Worm (Caenorhabditis elegans) whole organism, L2 larva: ENCODE measurements around the gene flp-15.

Source experiments
- C34F6.9 ChIP-seq: fragments of 150-350 bp; optimal IDR thresholded peaks from 2 replicates; lab custom pipeline; 2014; ENCODE audit warnings: missing biosample characterization, missing genetic modification characterization
- F13H6.1 ChIP-seq: sonication (generic microtip); optimal IDR thresholded peaks from 2 replicates; lab custom pipeline; 2016; ENCODE audit warnings: missing genetic modification characterization, missing compliant biosample characterization
- R02D3.7 ChIP-seq: fragments of 150-350 bp; optimal IDR thresholded peaks from 2 replicates; lab custom pipeline; 2014; ENCODE audit warnings: missing biosample characterization, missing genetic modification characterization
- Y55F3AM.14 ChIP-seq: fragments of 200-800 bp; sonication (Bioruptor generic); optimal IDR thresholded peaks from 2 replicates; lab custom pipeline; 2018; ENCODE audit warnings: mild to moderate bottlenecking, missing genetic modification characterization, missing compliant biosample characterization
- ZK546.5 ChIP-seq: sonication (generic microtip); optimal IDR thresholded peaks from 2 replicates; lab custom pipeline; 2017; ENCODE audit warnings: missing biosample characterization, missing genetic modification characterization
- alr-1 ChIP-seq: fragments of 150-350 bp; optimal IDR thresholded peaks from 2 replicates; lab custom pipeline; 2014; ENCODE audit warnings: missing biosample characterization, missing genetic modification characterization
- aly-2 ChIP-seq: fragments of 150-350 bp; optimal IDR thresholded peaks from 2 replicates; lab custom pipeline; 2014; ENCODE audit warnings: missing biosample characterization, missing genetic modification characterization
- ama-1 ChIP-seq: fragments of 150-350 bp; optimal IDR thresholded peaks from 2 replicates; lab custom pipeline; 2018; ENCODE audit warnings: inconsistent platforms
- blmp-1 ChIP-seq: sonication (generic microtip); optimal IDR thresholded peaks from 2 replicates; lab custom pipeline; 2017; ENCODE audit warnings: missing genetic modification characterization, mild to moderate bottlenecking, missing compliant biosample characterization, antibody characterized with exemption, moderate library complexity; ENCODE audit not compliant: insufficient read depth
- ceh-16 ChIP-seq: fragments of 150-350 bp; optimal IDR thresholded peaks from 2 replicates; lab custom pipeline; 2014; ENCODE audit warnings: missing biosample characterization, missing genetic modification characterization
- ceh-82 ChIP-seq: fragments of 150-350 bp; optimal IDR thresholded peaks from 2 replicates; lab custom pipeline; 2014; ENCODE audit warnings: missing biosample characterization, missing genetic modification characterization
- crh-2 ChIP-seq: sonication (generic microtip); optimal IDR thresholded peaks from 2 replicates; lab custom pipeline; 2017; ENCODE audit warnings: missing biosample characterization, missing genetic modification characterization
- dmd-4 ChIP-seq: sonication (generic microtip); optimal IDR thresholded peaks from 2 replicates; lab custom pipeline; 2017; ENCODE audit warnings: missing biosample characterization, missing genetic modification characterization
- egl-27 ChIP-seq: sonication (generic microtip); optimal IDR thresholded peaks from 3 replicates; lab custom pipeline; 2017; ENCODE audit warnings: missing biosample characterization, missing genetic modification reagents, missing genetic modification characterization
- elt-1 ChIP-seq: fragments of 150-350 bp; optimal IDR thresholded peaks from 2 replicates; lab custom pipeline; 2014; ENCODE audit warnings: missing biosample characterization, missing genetic modification characterization
- elt-3 ChIP-seq: sonication (generic microtip); optimal IDR thresholded peaks from 2 replicates; lab custom pipeline; 2017; ENCODE audit warnings: missing biosample characterization, missing genetic modification characterization
- fos-1 ChIP-seq: fragments of 150-350 bp; optimal IDR thresholded peaks from 2 replicates; lab custom pipeline; 2014; ENCODE audit warnings: missing biosample characterization, missing genetic modification characterization
- gmeb-1 ChIP-seq: fragments of 150-350 bp; optimal IDR thresholded peaks from 2 replicates; lab custom pipeline; 2014; ENCODE audit warnings: missing biosample characterization, missing genetic modification characterization
- lin-11 ChIP-seq: fragments of 150-350 bp; sonication (generic microtip); optimal IDR thresholded peaks from 2 replicates; lab custom pipeline; 2014; ENCODE audit warnings: missing biosample characterization, missing genetic modification characterization, inconsistent platforms, mixed read lengths
- lin-13 ChIP-seq: fragments of 150-350 bp; optimal IDR thresholded peaks from 2 replicates; lab custom pipeline; 2014; ENCODE audit warnings: missing biosample characterization, missing genetic modification reagents, missing genetic modification characterization
- lin-39 ChIP-seq: fragments of 150-350 bp; optimal IDR thresholded peaks from 2 replicates; lab custom pipeline; 2014; ENCODE audit warnings: missing biosample characterization, missing genetic modification reagents, missing genetic modification characterization
- lsy-2 ChIP-seq, 2 experiments: fragments of 150-350 bp in 1 of 2; sonication (generic microtip) in 1 of 2; optimal IDR thresholded peaks; 2 replicates each; lab custom pipeline; 2014 to 2017; ENCODE audit warnings: missing biosample characterization in 2 of 2, missing genetic modification characterization in 2 of 2
- mab-5 ChIP-seq: fragments of 150-350 bp; optimal IDR thresholded peaks from 2 replicates; lab custom pipeline; 2014; ENCODE audit warnings: missing biosample characterization, missing genetic modification characterization
- mbf-1 ChIP-seq: sonication (generic microtip); optimal IDR thresholded peaks from 2 replicates; lab custom pipeline; 2017; ENCODE audit warnings: missing biosample characterization, missing genetic modification characterization
- mdl-1 ChIP-seq, 2 experiments: fragments of 150-350 bp in 1 of 2; sonication (generic microtip) in 1 of 2; optimal IDR thresholded peaks; 2 replicates each; lab custom pipeline; 2017; ENCODE audit warnings: missing biosample characterization in 2 of 2, missing genetic modification characterization in 2 of 2
- nhr-10 ChIP-seq: sonication (generic microtip); optimal IDR thresholded peaks from 2 replicates; lab custom pipeline; 2017; ENCODE audit warnings: missing biosample characterization, missing genetic modification characterization
- nhr-11 ChIP-seq: fragments of 150-350 bp; optimal IDR thresholded peaks from 2 replicates; lab custom pipeline; 2014; ENCODE audit warnings: missing biosample characterization, missing genetic modification characterization
- nhr-12 ChIP-seq: fragments of 150-350 bp; optimal IDR thresholded peaks from 2 replicates; lab custom pipeline; 2014; ENCODE audit warnings: missing biosample characterization, missing genetic modification characterization
- nhr-129 ChIP-seq: fragments of 150-350 bp; optimal IDR thresholded peaks from 2 replicates; lab custom pipeline; 2014; ENCODE audit warnings: missing biosample characterization, missing genetic modification characterization
- nhr-21 ChIP-seq: fragments of 150-350 bp; optimal IDR thresholded peaks from 2 replicates; lab custom pipeline; 2014; ENCODE audit warnings: missing biosample characterization, missing genetic modification characterization
- nhr-23 ChIP-seq: fragments of 150-350 bp; optimal IDR thresholded peaks from 2 replicates; lab custom pipeline; 2014; ENCODE audit warnings: missing biosample characterization, missing genetic modification reagents, missing genetic modification characterization
- nhr-237 ChIP-seq: fragments of 150-350 bp; optimal IDR thresholded peaks from 2 replicates; lab custom pipeline; 2014; ENCODE audit warnings: missing biosample characterization, missing genetic modification characterization
- nhr-25 ChIP-seq: fragments of 150-350 bp; sonication (generic microtip); optimal IDR thresholded peaks from 3 replicates; lab custom pipeline; 2014; ENCODE audit warnings: missing biosample characterization, missing genetic modification characterization
- nhr-6 ChIP-seq: fragments of 150-350 bp; optimal IDR thresholded peaks from 2 replicates; lab custom pipeline; 2014; ENCODE audit warnings: missing biosample characterization, missing genetic modification characterization
- nhr-77 ChIP-seq: fragments of 150-350 bp; optimal IDR thresholded peaks from 2 replicates; lab custom pipeline; 2014; ENCODE audit warnings: missing biosample characterization, missing genetic modification characterization
- peb-1 ChIP-seq: fragments of 150-350 bp; optimal IDR thresholded peaks from 2 replicates; lab custom pipeline; 2014; ENCODE audit warnings: missing biosample characterization, missing genetic modification characterization
- sem-4 ChIP-seq: fragments of 150-350 bp; optimal IDR thresholded peaks from 2 replicates; lab custom pipeline; 2014; ENCODE audit warnings: missing biosample characterization, missing genetic modification reagents, missing genetic modification characterization
- skn-1 ChIP-seq: sonication (generic microtip); optimal IDR thresholded peaks from 2 replicates; lab custom pipeline; 2017; ENCODE audit warnings: missing biosample characterization, missing genetic modification characterization
- sma-3 ChIP-seq: sonication (generic microtip); optimal IDR thresholded peaks from 2 replicates; lab custom pipeline; 2016; ENCODE audit warnings: missing genetic modification reagents, missing genetic modification characterization, missing compliant biosample characterization
- sma-9 ChIP-seq, 2 experiments: fragments of 150-350 bp in 1 of 2; sonication (generic microtip) in 1 of 2; optimal IDR thresholded peaks; 2 replicates each; lab custom pipeline; 2014 to 2016; ENCODE audit warnings: missing genetic modification characterization in 2 of 2, mild to moderate bottlenecking in 1 of 2, missing biosample characterization in 1 of 2, missing compliant biosample characterization in 1 of 2, missing genetic modification reagents in 1 of 2, moderate library complexity in 1 of 2
- snpc-4 ChIP-seq: fragments of 150-350 bp; optimal IDR thresholded peaks from 2 replicates; lab custom pipeline; 2014; ENCODE audit warnings: missing biosample characterization, missing genetic modification characterization
- unc-39 ChIP-seq: fragments of 150-350 bp; optimal IDR thresholded peaks from 2 replicates; lab custom pipeline; 2014; ENCODE audit warnings: missing biosample characterization, missing genetic modification characterization
- unc-55 ChIP-seq: fragments of 150-350 bp; sonication (generic microtip); optimal IDR thresholded peaks from 3 replicates; lab custom pipeline; 2014; ENCODE audit warnings: missing biosample characterization, missing genetic modification reagents, missing genetic modification characterization
- unc-62 ChIP-seq: fragments of 150-350 bp; optimal IDR thresholded peaks from 2 replicates; lab custom pipeline; 2014; ENCODE audit warnings: missing biosample characterization, missing genetic modification reagents, missing genetic modification characterization
- zag-1 ChIP-seq: fragments of 150-350 bp; optimal IDR thresholded peaks from 2 replicates; lab custom pipeline; 2014; ENCODE audit warnings: missing biosample characterization, missing genetic modification characterization
- ztf-1 ChIP-seq: fragments of 200-800 bp; sonication (Bioruptor generic); conservative IDR thresholded peaks from 2 replicates; pipeline ENCODE4 v1.3.6; 2022; ENCODE audit warnings: missing genetic modification characterization, missing compliant biosample characterization
- ztf-11 ChIP-seq: sonication (generic microtip); optimal IDR thresholded peaks from 2 replicates; lab custom pipeline; 2017; ENCODE audit warnings: missing biosample characterization, missing genetic modification characterization
- ztf-4 ChIP-seq: fragments of 150-350 bp; optimal IDR thresholded peaks from 2 replicates; lab custom pipeline; 2014; ENCODE audit warnings: missing biosample characterization, missing genetic modification characterization

flp-15 gene

ce11 chrIII:13712854-13713293, 45.2 kb upstream of the flp-15 start:
- TF ChIP-seq mdl-1 (tag; optimal IDR thresholded peaks at IDR 0.05; lab: Kevin White, UChicago): peak in 1 of 2 experiments; percentile 40
- TF ChIP-seq mab-5 (tag; lab: Kevin White, UChicago): peak; percentile 35
- no peak for TF ChIP-seq unc-39
- TF ChIP-seq crh-2: no peak
- TF ChIP-seq fos-1 (tag; lab: Kevin White, UChicago): peak; percentile 7
- peak; percentile 16 for TF ChIP-seq C34F6.9 (tag; lab: Kevin White, UChicago)
- TF ChIP-seq gmeb-1 (tag; lab: Kevin White, UChicago): no peak
- no peak for TF ChIP-seq lin-39 (tag; lab: Kevin White, UChicago)
- TF ChIP-seq snpc-4 (tag; lab: Kevin White, UChicago): no peak
- no peak for TF ChIP-seq skn-1 (tag; lab: Kevin White, UChicago)
- no peak for TF ChIP-seq Y55F3AM.14 (GFP tag; lab: Kevin White, UChicago)
- TF ChIP-seq sma-3 (GFP tag; lab: Kevin White, UChicago): no peak
- TF ChIP-seq zag-1: peak; percentile 36
- no peak for TF ChIP-seq ztf-1 (GFP tag; lab: Robert Waterston, UW)
- no peak for TF ChIP-seq elt-3 (tag; lab: Kevin White, UChicago)
- TF ChIP-seq sem-4 (tag; lab: Kevin White, UChicago): peak; percentile 41
- no peak for TF ChIP-seq unc-62
- no peak for TF ChIP-seq ceh-16
- no peak for TF ChIP-seq elt-1 (tag; lab: Kevin White, UChicago)
- no peak for TF ChIP-seq nhr-129 (tag; lab: Kevin White, UChicago)
- TF ChIP-seq nhr-11 (tag; lab: Kevin White, UChicago): no peak
- TF ChIP-seq dmd-4 (tag; lab: Kevin White, UChicago): no peak
- TF ChIP-seq lsy-2 (tag; optimal IDR thresholded peaks at IDR 0.05; lab: Kevin White, UChicago): peak in 1 of 2 experiments; percentile 67
- TF ChIP-seq nhr-6 (tag; lab: Kevin White, UChicago): no peak
- no peak for TF ChIP-seq nhr-237
- peak; percentile 27 for TF ChIP-seq lin-11 (tag; lab: Kevin White, UChicago)
- peak; percentile 54 for TF ChIP-seq unc-55
- TF ChIP-seq F13H6.1 (tag; lab: Kevin White, UChicago): peak; percentile 99
- TF ChIP-seq peb-1 (tag; lab: Kevin White, UChicago): no peak
- TF ChIP-seq ama-1 (lab: Kevin White, UChicago): no peak
- TF ChIP-seq nhr-10 (tag; lab: Kevin White, UChicago): no peak
- no peak for TF ChIP-seq ztf-4 (tag; lab: Kevin White, UChicago)
- TF ChIP-seq ZK546.5 (tag; lab: Kevin White, UChicago): no peak
- TF ChIP-seq egl-27: no peak
- TF ChIP-seq nhr-25 (tag; lab: Kevin White, UChicago): no peak
- TF ChIP-seq R02D3.7: no peak
- peak; percentile 9 for TF ChIP-seq blmp-1 (tag; lab: Kevin White, UChicago)
- no peak for TF ChIP-seq ceh-82 (tag; lab: Kevin White, UChicago)
- peak; percentile 87 for TF ChIP-seq sma-9 (GFP tag; optimal IDR thresholded peaks at IDR 0.05; lab: Kevin White, UChicago)
- no peak for TF ChIP-seq sma-9 (tag; optimal IDR thresholded peaks at IDR 0.05; lab: Kevin White, UChicago)
- peak; percentile 62 for TF ChIP-seq lin-13
- no peak for TF ChIP-seq nhr-12 (tag; lab: Kevin White, UChicago)
- TF ChIP-seq nhr-77 (tag; lab: Kevin White, UChicago): no peak
- no peak for TF ChIP-seq alr-1
- no peak for TF ChIP-seq ztf-11 (tag; lab: Kevin White, UChicago)
- no peak for TF ChIP-seq mbf-1 (tag; lab: Kevin White, UChicago)
- no peak for TF ChIP-seq aly-2
- no peak for TF ChIP-seq nhr-21 (tag; lab: Kevin White, UChicago)
- TF ChIP-seq nhr-23 (tag; lab: Kevin White, UChicago): no peak
